Worm (Caenorhabditis elegans) whole organism, L4 larva: ENCODE data around the gene B0416.4.

ENCODE experiments used
- F44E2.7 ChIP-seq: fragments of 200-800 bp; sonication (Bioruptor generic); IDR thresholded peaks from 2 replicates; pipeline ENCODE4 v2.1.2; 2022; ENCODE audit warnings: missing genetic modification characterization, missing compliant biosample characterization
- T26A8.4 ChIP-seq: fragments of 200-800 bp; sonication (Bioruptor generic); IDR thresholded peaks from 2 replicates; pipeline ENCODE4 v1.3.6; 2022; ENCODE audit warnings: missing genetic modification characterization, missing compliant biosample characterization
- Y75B8A.6 ChIP-seq: fragments of 200-800 bp; sonication (Bioruptor generic); IDR thresholded peaks from 2 replicates; pipeline ENCODE4 v1.3.6; 2022; ENCODE audit warnings: missing genetic modification reagents, missing genetic modification characterization, missing compliant biosample characterization
- aha-1 ChIP-seq: fragments of 150-350 bp; peaks from one replicate; lab custom pipeline; 2014; ENCODE audit warnings: missing biosample characterization, missing genetic modification characterization
- ceh-44 ChIP-seq: fragments of 200-800 bp; sonication (Bioruptor generic); IDR thresholded peaks from 2 replicates; pipeline ENCODE4 v1.3.6; 2022; ENCODE audit warnings: missing genetic modification reagents, missing genetic modification characterization, missing compliant biosample characterization
- ceh-82 ChIP-seq: sonication (generic microtip); optimal IDR thresholded peaks from 2 replicates; lab custom pipeline; 2017; ENCODE audit warnings: missing biosample characterization, missing genetic modification characterization
- daf-16 ChIP-seq, 3 experiments: sonication (generic microtip); optimal IDR thresholded peaks; 2 replicates each; lab custom pipeline; 2016 to 2017; ENCODE audit warnings: missing genetic modification characterization in 3 of 3, missing genetic modification reagents in 3 of 3, mild to moderate bottlenecking in 2 of 3, missing compliant biosample characterization in 2 of 3, missing biosample characterization in 1 of 3, moderate library complexity in 1 of 3
- daf-19 ChIP-seq: fragments of 200-800 bp; sonication (Bioruptor generic); conservative IDR thresholded peaks from 2 replicates; pipeline ENCODE4 v1.3.6; 2022; ENCODE audit warnings: missing genetic modification characterization, missing compliant biosample characterization
- dmd-6 ChIP-seq: fragments of 200-800 bp; sonication (Bioruptor generic); IDR thresholded peaks from 2 replicates; pipeline ENCODE4 v1.3.6; 2022; ENCODE audit warnings: missing genetic modification reagents, missing genetic modification characterization, missing compliant biosample characterization
- dmd-8 ChIP-seq: fragments of 200-800 bp; sonication (Bioruptor generic); IDR thresholded peaks from 2 replicates; pipeline ENCODE4 v1.3.6; 2022; ENCODE audit warnings: missing genetic modification characterization, missing compliant biosample characterization
- dve-1 ChIP-seq: sonication (generic microtip); optimal IDR thresholded peaks from 2 replicates; lab custom pipeline; 2017; ENCODE audit warnings: antibody characterized with exemption, mild to moderate bottlenecking, missing genetic modification characterization, missing compliant biosample characterization; ENCODE audit not compliant: insufficient read depth
- egl-27 ChIP-seq: sonication (generic microtip); optimal IDR thresholded peaks from 3 replicates; lab custom pipeline; 2017; ENCODE audit warnings: missing biosample characterization, missing genetic modification reagents, missing genetic modification characterization
- egl-43 ChIP-seq: fragments of 200-800 bp; sonication (Bioruptor generic); IDR thresholded peaks from 2 replicates; pipeline ENCODE4 v1.3.6; 2022; ENCODE audit warnings: missing genetic modification reagents, missing genetic modification characterization, missing compliant biosample characterization
- fos-1 ChIP-seq: fragments of 150-350 bp; optimal IDR thresholded peaks from 2 replicates; lab custom pipeline; 2014; ENCODE audit warnings: missing biosample characterization, missing genetic modification characterization
- gei-8 ChIP-seq: fragments of 200-800 bp; sonication (Bioruptor generic); optimal IDR thresholded peaks from 2 replicates; lab custom pipeline; 2018; ENCODE audit warnings: mild to moderate bottlenecking, missing genetic modification characterization, missing compliant biosample characterization
- hlh-30 ChIP-seq: sonication (generic microtip); optimal IDR thresholded peaks from 2 replicates; lab custom pipeline; 2017; ENCODE audit warnings: antibody characterized with exemption, mild to moderate bottlenecking, missing genetic modification characterization, missing compliant biosample characterization; ENCODE audit not compliant: insufficient read depth
- lim-7 ChIP-seq: fragments of 200-800 bp; sonication (Bioruptor generic); IDR thresholded peaks from 2 replicates; pipeline ENCODE4 v1.3.6; 2022; ENCODE audit warnings: missing genetic modification characterization, missing compliant biosample characterization
- lin-13 ChIP-seq: fragments of 150-350 bp; optimal IDR thresholded peaks from 2 replicates; lab custom pipeline; 2014; ENCODE audit warnings: missing biosample characterization, missing genetic modification reagents, missing genetic modification characterization
- lin-39 ChIP-seq: fragments of 150-350 bp; optimal IDR thresholded peaks from 2 replicates; lab custom pipeline; 2014; ENCODE audit warnings: missing biosample characterization, missing genetic modification reagents, missing genetic modification characterization
- lir-3 ChIP-seq: sonication (generic microtip); optimal IDR thresholded peaks from 2 replicates; lab custom pipeline; 2016; ENCODE audit warnings: mild to moderate bottlenecking, missing genetic modification characterization, missing compliant biosample characterization
- lsy-2 ChIP-seq, 2 experiments: fragments of 150-350 bp in 1 of 2; sonication (generic microtip) in 1 of 2; optimal IDR thresholded peaks; 2 replicates each; lab custom pipeline; 2014 to 2017; ENCODE audit warnings: missing biosample characterization in 2 of 2, missing genetic modification characterization in 2 of 2
- mep-1 ChIP-seq: fragments of 150-350 bp; sonication (generic microtip); optimal IDR thresholded peaks from 3 replicates; lab custom pipeline; 2014; ENCODE audit warnings: missing biosample characterization, missing genetic modification characterization
- mxl-2 ChIP-seq: fragments of 200-800 bp; sonication (Bioruptor generic); conservative IDR thresholded peaks from 2 replicates; pipeline ENCODE4 v1.3.6; 2022; ENCODE audit warnings: missing genetic modification reagents, missing genetic modification characterization, missing compliant biosample characterization
- nhr-237 ChIP-seq: sonication (generic microtip); optimal IDR thresholded peaks from 2 replicates; lab custom pipeline; 2017; ENCODE audit warnings: missing biosample characterization, missing genetic modification characterization
- nhr-25 ChIP-seq: sonication (generic microtip); optimal IDR thresholded peaks from 2 replicates; lab custom pipeline; 2017; ENCODE audit warnings: missing genetic modification characterization, mild to moderate bottlenecking, missing compliant biosample characterization, antibody characterized with exemption, moderate library complexity, borderline replicate concordance; ENCODE audit not compliant: insufficient read depth
- nhr-28 ChIP-seq: fragments of 150-350 bp; optimal IDR thresholded peaks from 2 replicates; lab custom pipeline; 2014; ENCODE audit warnings: missing biosample characterization, missing genetic modification characterization
- nhr-42 ChIP-seq: fragments of 200-800 bp; sonication (Bioruptor generic); IDR thresholded peaks from 2 replicates; pipeline ENCODE4 v1.3.6; 2022; ENCODE audit warnings: missing genetic modification characterization, missing compliant biosample characterization
- nhr-48 ChIP-seq: sonication (generic microtip); optimal IDR thresholded peaks from 2 replicates; lab custom pipeline; 2016; ENCODE audit warnings: mild to moderate bottlenecking, missing genetic modification characterization, missing compliant biosample characterization
- nhr-6 ChIP-seq: fragments of 150-350 bp; optimal IDR thresholded peaks from 2 replicates; lab custom pipeline; 2014; ENCODE audit warnings: missing biosample characterization, missing genetic modification characterization
- nhr-76 ChIP-seq: fragments of 150-350 bp; optimal IDR thresholded peaks from 2 replicates; lab custom pipeline; 2014; ENCODE audit warnings: missing biosample characterization, missing genetic modification characterization
- nhr-77 ChIP-seq: fragments of 150-350 bp; optimal IDR thresholded peaks from 2 replicates; lab custom pipeline; 2014; ENCODE audit warnings: missing biosample characterization, missing genetic modification characterization
- pqm-1 ChIP-seq: sonication (generic microtip); optimal IDR thresholded peaks from 2 replicates; lab custom pipeline; 2017; ENCODE audit warnings: missing biosample characterization, missing genetic modification characterization
- snpc-1.2 ChIP-seq: fragments of 200-800 bp; sonication (Bioruptor generic); IDR thresholded peaks from 2 replicates; pipeline ENCODE4 v1.3.6; 2022; ENCODE audit warnings: missing genetic modification reagents, missing genetic modification characterization, missing compliant biosample characterization
- spr-1 ChIP-seq: sonication (generic microtip); optimal IDR thresholded peaks from 2 replicates; lab custom pipeline; 2016; ENCODE audit warnings: mild to moderate bottlenecking, missing genetic modification characterization, missing compliant biosample characterization
- spr-3 ChIP-seq: fragments of 200-800 bp; sonication (Bioruptor generic); optimal IDR thresholded peaks from 2 replicates; lab custom pipeline; 2018; ENCODE audit warnings: mild to moderate bottlenecking, missing genetic modification characterization, missing compliant biosample characterization
- unc-130 ChIP-seq: sonication (generic microtip); optimal IDR thresholded peaks from 2 replicates; lab custom pipeline; 2016; ENCODE audit warnings: missing genetic modification reagents, missing genetic modification characterization, missing compliant biosample characterization
- unc-39 ChIP-seq: sonication (generic microtip); optimal IDR thresholded peaks from 2 replicates; lab custom pipeline; 2017; ENCODE audit warnings: missing biosample characterization, missing genetic modification characterization
- unc-62 ChIP-seq, 3 experiments: fragments of 150-350 bp in 1 of 3; sonication (generic microtip); optimal IDR thresholded peaks in 2 of 3; peaks in 1 of 3; 1 replicate in 1 of 3; 2 replicates in 2 of 3; lab custom pipeline; 2014 to 2017; ENCODE audit warnings: missing biosample characterization in 3 of 3, missing genetic modification characterization in 3 of 3, missing genetic modification reagents in 3 of 3, missing genotype in 1 of 3
- vab-7 ChIP-seq: fragments of 200-800 bp; sonication (Bioruptor generic); IDR thresholded peaks from 2 replicates; pipeline ENCODE4 v1.3.6; 2022; ENCODE audit warnings: missing genetic modification reagents, missing genetic modification characterization, missing compliant biosample characterization
- zag-1 ChIP-seq: fragments of 150-350 bp; optimal IDR thresholded peaks from 2 replicates; lab custom pipeline; 2014; ENCODE audit warnings: missing biosample characterization, missing genetic modification characterization
- zfp-2 ChIP-seq: sonication (generic microtip); optimal IDR thresholded peaks from 2 replicates; lab custom pipeline; 2016; ENCODE audit warnings: mild to moderate bottlenecking, missing genetic modification characterization, missing compliant biosample characterization
- zfp-3 ChIP-seq: fragments of 200-800 bp; sonication (Bioruptor generic); conservative IDR thresholded peaks from 2 replicates; pipeline ENCODE4 v1.3.6; 2022; ENCODE audit warnings: missing genetic modification reagents, missing genetic modification characterization, missing compliant biosample characterization
- zip-11 ChIP-seq: fragments of 200-800 bp; sonication (Bioruptor generic); IDR thresholded peaks from 2 replicates; pipeline ENCODE4 v1.3.6; 2022; ENCODE audit warnings: missing genetic modification characterization, missing compliant biosample characterization

B0416.4 gene

ce11 chrX:9278653-9279052 is at the start of gene B0416.4:
TSS of gene B0416.4 (plus strand) at chrX:9278953.
- TF ChIP-seq zfp-2 (tag; lab: Kevin White, UChicago) (no peak), zip-11 (GFP tag; lab: Robert Waterston, UW) (no peak), lin-13 (GFP tag; lab: Kevin White, UChicago) (no peak), snpc-1.2 (no peak), Y75B8A.6 (GFP tag; lab: Robert Waterston, UW) (no peak), nhr-48 (tag; lab: Kevin White, UChicago) (no peak)

- peak; percentile 93 for TF ChIP-seq aha-1
- no peak for TF ChIP-seq gei-8 (GFP tag; lab: Kevin White, UChicago)
- TF ChIP-seq, all 104 proteins: peak for 1
These were observed 48.4 kb upstream of the B0416.4 start for ce11 chrX:9230322-9230721.

- TF ChIP-seq vab-7 (GFP tag; lab: Robert Waterston, UW): no peak
- TF ChIP-seq daf-16 (GFP tag; optimal IDR thresholded peaks at IDR 0.05; lab: Kevin White, UChicago): no peak
- TF ChIP-seq daf-16 (tag; optimal IDR thresholded peaks at IDR 0.05; lab: Kevin White, UChicago): peak; percentile 30
- TF ChIP-seq F44E2.7 (GFP tag; lab: Robert Waterston, UW): no peak
- TF ChIP-seq dmd-6 (GFP tag; lab: Robert Waterston, UW): no peak
- no peak for TF ChIP-seq mep-1 (tag; lab: Kevin White, UChicago)
- TF ChIP-seq nhr-6 (tag; lab: Kevin White, UChicago): no peak
- TF ChIP-seq nhr-237: no peak
- TF ChIP-seq spr-1 (tag; lab: Kevin White, UChicago): no peak
- no peak for TF ChIP-seq spr-3 (GFP tag; lab: Kevin White, UChicago)
- no peak for TF ChIP-seq mxl-2 (GFP tag; lab: Robert Waterston, UW)
- no peak for TF ChIP-seq dve-1 (tag; lab: Kevin White, UChicago)
- no peak for TF ChIP-seq ceh-82 (tag; lab: Kevin White, UChicago)
- peak; percentile 53 for TF ChIP-seq nhr-28 (tag; lab: Kevin White, UChicago)
- no peak for TF ChIP-seq lin-39 (tag; lab: Kevin White, UChicago)
- no peak for TF ChIP-seq zfp-3 (GFP tag; lab: Robert Waterston, UW)
- no peak for TF ChIP-seq nhr-25 (tag; lab: Kevin White, UChicago)
- TF ChIP-seq unc-62 (GFP tag; optimal IDR thresholded peaks at IDR 0.05 in 1 of 2; lab: Kevin White, UChicago): peak in 1 of 2 experiments; percentile 78
- TF ChIP-seq unc-62 (tag; optimal IDR thresholded peaks at IDR 0.05; lab: Kevin White, UChicago): no peak
- TF ChIP-seq nhr-76 (tag; lab: Kevin White, UChicago): no peak
- no peak for TF ChIP-seq ceh-44 (GFP tag; lab: Robert Waterston, UW)
- TF ChIP-seq pqm-1 (tag; lab: Kevin White, UChicago): peak; percentile 60
These were observed 47.2 kb upstream of the B0416.4 start for ce11 chrX:9231556-9231955.

DNA sequence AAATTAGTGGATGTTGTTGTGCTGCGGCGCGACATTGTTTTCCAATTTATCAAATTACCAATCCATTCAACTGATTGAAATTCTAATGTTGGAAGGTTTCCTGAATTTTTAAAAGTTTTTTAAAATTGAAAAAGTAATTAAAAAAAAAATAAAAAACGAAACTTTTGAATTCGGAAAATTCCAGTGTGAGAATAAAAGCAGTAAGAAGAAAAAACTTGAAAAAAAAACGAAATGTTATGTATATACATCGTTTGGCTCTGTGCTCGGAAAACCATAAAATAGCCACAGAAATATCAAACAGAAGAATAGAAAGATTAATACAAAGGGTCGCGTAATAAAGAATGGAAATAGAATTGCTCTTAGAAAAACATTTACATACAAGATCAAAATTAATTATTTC is 46.7 kb upstream of the B0416.4 start, which contains the start of gene vav-1:
vav-1 (minus strand) TSS at position 101 of the 400 bp plus-strand sequence.
- TF ChIP-seq zfp-2 (tag; lab: Kevin White, UChicago): no peak
- TF ChIP-seq unc-130 (GFP tag; lab: Kevin White, UChicago): no peak
- no peak for TF ChIP-seq dmd-8 (GFP tag; lab: Robert Waterston, UW)
- TF ChIP-seq unc-39 (tag; lab: Kevin White, UChicago): no peak
- TF ChIP-seq F44E2.7 (GFP tag; lab: Robert Waterston, UW): no peak
- TF ChIP-seq zfp-3 (GFP tag; lab: Robert Waterston, UW): no peak
- TF ChIP-seq T26A8.4 (GFP tag; lab: Robert Waterston, UW): no peak
- no peak for TF ChIP-seq lir-3 (tag; lab: Kevin White, UChicago)
- no peak for TF ChIP-seq hlh-30 (tag; lab: Kevin White, UChicago)
- no peak for TF ChIP-seq lim-7
- TF ChIP-seq lin-13 (GFP tag; lab: Kevin White, UChicago): no peak
- no peak for TF ChIP-seq nhr-42 (GFP tag; lab: Robert Waterston, UW)
- TF ChIP-seq zag-1 (tag; lab: Kevin White, UChicago): no peak
- no peak for TF ChIP-seq nhr-76 (tag; lab: Kevin White, UChicago)
- no peak for TF ChIP-seq lsy-2 (tag; optimal IDR thresholded peaks at IDR 0.05; lab: Kevin White, UChicago)
- no peak for TF ChIP-seq daf-19
- TF ChIP-seq fos-1: no peak
- no peak for TF ChIP-seq egl-43 (GFP tag; lab: Robert Waterston, UW)
- TF ChIP-seq egl-27 (tag; lab: Kevin White, UChicago): no peak
- no peak for TF ChIP-seq nhr-77
